Worm (Caenorhabditis elegans) whole organism, L4 larva: ENCODE measurements around the gene twk-13.

Experiments
- ZK546.5 ChIP-seq, 2 experiments: sonication (generic microtip); optimal IDR thresholded peaks; 2 replicates each; lab custom pipeline; 2017; ENCODE audit warnings: missing biosample characterization in 2 of 2, missing genetic modification characterization in 2 of 2
- ama-1 ChIP-seq: fragments of 150-350 bp; optimal IDR thresholded peaks from 2 replicates; lab custom pipeline; 2014; ENCODE audit warnings: inconsistent platforms, mixed read lengths
- nhr-237 ChIP-seq: sonication (generic microtip); optimal IDR thresholded peaks from 2 replicates; lab custom pipeline; 2017; ENCODE audit warnings: missing biosample characterization, missing genetic modification characterization
- nhr-28 ChIP-seq: fragments of 150-350 bp; optimal IDR thresholded peaks from 2 replicates; lab custom pipeline; 2014; ENCODE audit warnings: missing biosample characterization, missing genetic modification characterization
- nhr-76 ChIP-seq: fragments of 150-350 bp; optimal IDR thresholded peaks from 2 replicates; lab custom pipeline; 2014; ENCODE audit warnings: missing biosample characterization, missing genetic modification characterization
- pqm-1 ChIP-seq: sonication (generic microtip); optimal IDR thresholded peaks from 2 replicates; lab custom pipeline; 2017; ENCODE audit warnings: missing biosample characterization, missing genetic modification characterization
- sdz-12 ChIP-seq: fragments of 200-800 bp; sonication (Bioruptor generic); optimal IDR thresholded peaks from 2 replicates; lab custom pipeline; 2018; ENCODE audit warnings: mild to moderate bottlenecking, missing genetic modification characterization, missing compliant biosample characterization
- snpc-4 ChIP-seq: fragments of 150-350 bp; optimal IDR thresholded peaks from 2 replicates; lab custom pipeline; 2014; ENCODE audit warnings: missing biosample characterization, missing genetic modification characterization
- zag-1 ChIP-seq: fragments of 150-350 bp; optimal IDR thresholded peaks from 2 replicates; lab custom pipeline; 2014; ENCODE audit warnings: missing biosample characterization, missing genetic modification characterization

DNA sequence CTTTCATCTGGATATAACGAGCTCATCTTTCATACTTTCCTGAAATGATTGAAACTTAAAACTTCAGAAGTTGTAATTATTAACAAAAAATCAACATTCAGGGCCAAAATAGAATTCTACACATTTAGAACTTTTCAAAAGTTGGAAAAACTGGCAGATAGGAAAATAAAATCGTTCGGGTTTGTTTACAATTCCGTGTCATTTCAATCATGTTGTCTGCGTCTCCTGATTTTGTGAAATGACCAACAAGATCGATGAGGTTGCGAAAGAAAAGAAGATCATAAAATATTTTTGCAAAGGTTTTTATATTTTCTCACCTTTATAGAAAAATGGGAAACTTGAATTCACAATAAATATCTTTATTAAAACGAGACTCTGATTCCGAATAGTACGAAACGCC, 49.2 kb downstream of the twk-13 start, which contains the start of gene rskd-1:
- TF ChIP-seq pqm-1 (tag; lab: Kevin White, UChicago) = no peak
- no peak for TF ChIP-seq zag-1 (tag; lab: Kevin White, UChicago)
- TF ChIP-seq ZK546.5 (tag; optimal IDR thresholded peaks at IDR 0.05; lab: Kevin White, UChicago) = no peak
- no peak for TF ChIP-seq nhr-28 (tag; lab: Kevin White, UChicago)
- TF ChIP-seq snpc-4 = no peak
- no peak for TF ChIP-seq nhr-76 (tag; lab: Kevin White, UChicago)
- TF ChIP-seq sdz-12 (GFP tag; lab: Kevin White, UChicago) = no peak
- no peak for TF ChIP-seq nhr-237 (tag; lab: Kevin White, UChicago)
- TF ChIP-seq ama-1 (lab: Kevin White, UChicago) = no peak
